Fruit fly (Drosophila melanogaster) whole organism, embryonic: ENCODE measurements around the gene CG14024.
A peak's percentile ranks its signal among the peaks of the same experiment; 100 is the strongest.

Source experiments
- Ada2b ChIP-seq: fragments of 200-800 bp; sonication (Bioruptor generic); IDR thresholded peaks from 2 replicates; pipeline ENCODE4 v1.3.6; 2022; ENCODE audit warnings: missing biosample characterization, missing genetic modification characterization
- BEAF-32 ChIP-seq: fragments of 200-800 bp; sonication (Bioruptor generic); optimal IDR thresholded peaks from 3 replicates; lab custom pipeline; 2017; ENCODE audit warnings: missing biosample characterization, missing genetic modification characterization, mild to moderate bottlenecking, moderate library complexity, missing genetic modification reagents
- BtbVII ChIP-seq: fragments of 200-800 bp; sonication (Bioruptor generic); optimal IDR thresholded peaks from 3 replicates; lab custom pipeline; 2017; ENCODE audit warnings: missing biosample characterization, mild to moderate bottlenecking, missing genetic modification characterization
- CG10321 ChIP-seq: fragments of 200-800 bp; sonication (Bioruptor generic); IDR thresholded peaks from 2 replicates; pipeline ENCODE4 v1.3.6; 2022; ENCODE audit warnings: missing biosample characterization, missing genetic modification characterization
- CG10543 ChIP-seq: fragments of 200-800 bp; sonication (Bioruptor generic); optimal IDR thresholded peaks from 3 replicates; lab custom pipeline; 2017; ENCODE audit warnings: missing biosample characterization, mild to moderate bottlenecking, missing genetic modification characterization, moderate library complexity
- CG11247 ChIP-seq: fragments of 200-800 bp; sonication (Bioruptor generic); IDR thresholded peaks from 2 replicates; pipeline ENCODE4 v1.3.6; 2022; ENCODE audit warnings: missing biosample characterization, missing genetic modification characterization
- CG13287 ChIP-seq: fragments of 200-800 bp; sonication (Bioruptor generic); IDR thresholded peaks from 2 replicates; pipeline ENCODE4 v1.3.6; 2022; ENCODE audit warnings: missing biosample characterization, missing genetic modification characterization; ENCODE audit not compliant: partially characterized antibody
- CG14710 ChIP-seq: fragments of 200-800 bp; sonication (Bioruptor generic); optimal IDR thresholded peaks from 3 replicates; lab custom pipeline; 2019; ENCODE audit warnings: missing biosample characterization, mild to moderate bottlenecking, missing genetic modification characterization, moderate library complexity
- CG1529 ChIP-seq: fragments of 200-800 bp; sonication (Bioruptor generic); optimal IDR thresholded peaks from 3 replicates; lab custom pipeline; 2018; ENCODE audit warnings: missing biosample characterization, missing genetic modification characterization
- CG15514 ChIP-seq: fragments of 200-800 bp; sonication (Bioruptor generic); optimal IDR thresholded peaks from 3 replicates; lab custom pipeline; 2017; ENCODE audit warnings: missing biosample characterization, missing genetic modification characterization, mild to moderate bottlenecking, moderate library complexity, missing genetic modification reagents
- CG17568 ChIP-seq: fragments of 200-800 bp; sonication (Bioruptor generic); optimal IDR thresholded peaks from 2 replicates; lab custom pipeline; 2018; ENCODE audit warnings: missing biosample characterization, mild to moderate bottlenecking, missing genetic modification characterization, moderate library complexity
- CG17802 ChIP-seq: fragments of 200-800 bp; sonication (Bioruptor generic); optimal IDR thresholded peaks from 2 replicates; lab custom pipeline; 2018; ENCODE audit warnings: missing biosample characterization, mild to moderate bottlenecking, missing genetic modification characterization, moderate library complexity
- CG17829 ChIP-seq: fragments of 200-800 bp; optimal IDR thresholded peaks from 2 replicates; lab custom pipeline; 2019; ENCODE audit warnings: missing biosample characterization, mild to moderate bottlenecking, missing genetic modification characterization, moderate library complexity
- CG2678 ChIP-seq: fragments of 200-800 bp; sonication (Bioruptor generic); optimal IDR thresholded peaks from 3 replicates; lab custom pipeline; 2019; ENCODE audit warnings: missing biosample characterization, mild to moderate bottlenecking, missing genetic modification characterization, moderate library complexity
- CG30020 ChIP-seq: fragments of 200-800 bp; optimal IDR thresholded peaks from 2 replicates; lab custom pipeline; 2019; ENCODE audit warnings: missing biosample characterization, mild to moderate bottlenecking, missing genetic modification characterization, moderate library complexity
- CG31365 ChIP-seq: fragments of 200-800 bp; sonication (Bioruptor generic); optimal IDR thresholded peaks from 2 replicates; lab custom pipeline; 2018; ENCODE audit warnings: missing biosample characterization, mild to moderate bottlenecking, missing genetic modification characterization
- CG31441 ChIP-seq: fragments of 200-800 bp; sonication (Bioruptor generic); IDR thresholded peaks from 2 replicates; pipeline ENCODE4 v1.3.6; 2022; ENCODE audit warnings: missing biosample characterization, missing genetic modification characterization
- CG3838 ChIP-seq: fragments of 200-800 bp; sonication (Bioruptor generic); optimal IDR thresholded peaks from 3 replicates; lab custom pipeline; 2016; ENCODE audit warnings: missing biosample characterization, missing genetic modification characterization
- CG4282 ChIP-seq: fragments of 200-800 bp; sonication (Bioruptor generic); optimal IDR thresholded peaks from 2 replicates; lab custom pipeline; 2016; ENCODE audit warnings: missing biosample characterization, missing genetic modification characterization
- CG6272 ChIP-seq: fragments of 200-800 bp; sonication (Bioruptor generic); IDR thresholded peaks from 2 replicates; pipeline ENCODE4 v1.3.6; 2022; ENCODE audit warnings: missing biosample characterization, missing genetic modification characterization
- CG7271 ChIP-seq: fragments of 200-800 bp; sonication (Bioruptor generic); optimal IDR thresholded peaks from 2 replicates; lab custom pipeline; 2018; ENCODE audit warnings: missing biosample characterization, mild to moderate bottlenecking, missing genetic modification characterization, moderate library complexity
- CG7372 ChIP-seq: fragments of 200-800 bp; sonication (Bioruptor generic); IDR thresholded peaks from 2 replicates; pipeline ENCODE4 v1.3.6; 2022; ENCODE audit warnings: missing biosample characterization, missing genetic modification characterization
- CG8089 ChIP-seq: fragments of 200-800 bp; sonication (Bioruptor generic); optimal IDR thresholded peaks from 3 replicates; lab custom pipeline; 2016; ENCODE audit warnings: missing biosample characterization, missing genetic modification characterization
- CG8944 ChIP-seq: fragments of 200-800 bp; sonication (Bioruptor generic); optimal IDR thresholded peaks from 3 replicates; lab custom pipeline; 2016; ENCODE audit warnings: missing biosample characterization, missing genetic modification characterization
- CrebB ChIP-seq: fragments of 200-800 bp; sonication (Bioruptor generic); optimal IDR thresholded peaks from 3 replicates; lab custom pipeline; 2018; ENCODE audit warnings: missing biosample characterization, mild to moderate bottlenecking, missing genetic modification characterization
- D19B ChIP-seq: fragments of 200-800 bp; sonication (Bioruptor generic); optimal IDR thresholded peaks from 2 replicates; lab custom pipeline; 2017; ENCODE audit warnings: missing biosample characterization, mild to moderate bottlenecking, missing genetic modification characterization
- Dek ChIP-seq: fragments of 200-800 bp; sonication (Bioruptor generic); optimal IDR thresholded peaks from 3 replicates; lab custom pipeline; 2019; ENCODE audit warnings: missing biosample characterization, mild to moderate bottlenecking, missing genetic modification characterization, moderate library complexity
- Fer2 ChIP-seq: fragments of 200-800 bp; sonication (Bioruptor generic); optimal IDR thresholded peaks from 2 replicates; lab custom pipeline; 2018; ENCODE audit warnings: missing biosample characterization, mild to moderate bottlenecking, missing genetic modification characterization, moderate library complexity
- Gsc ChIP-seq: fragments of 200-800 bp; sonication (Bioruptor generic); IDR thresholded peaks from 2 replicates; pipeline ENCODE4 v1.3.6; 2022; ENCODE audit warnings: missing biosample characterization, missing genetic modification characterization
- Gug ChIP-seq: fragments of 200-800 bp; sonication (Bioruptor generic); IDR thresholded peaks from 4 replicates; pipeline ENCODE4 v1.3.6; 2022; ENCODE audit warnings: missing biosample characterization, missing genetic modification characterization
- Pdp1 ChIP-seq, 2 experiments: fragments of 200-800 bp; sonication (Bioruptor generic); optimal IDR thresholded peaks; 3 replicates each; lab custom pipeline; 2016; ENCODE audit warnings: missing biosample characterization in 2 of 2, missing genetic modification characterization in 2 of 2, mild to moderate bottlenecking in 1 of 2, moderate library complexity in 1 of 2
- Side ChIP-seq: fragments of 200-800 bp; sonication (Bioruptor generic); optimal IDR thresholded peaks from 2 replicates; lab custom pipeline; 2016; ENCODE audit warnings: missing biosample characterization, missing genetic modification characterization
- Sox100B ChIP-seq: fragments of 200-800 bp; sonication (Bioruptor generic); optimal IDR thresholded peaks from 3 replicates; lab custom pipeline; 2018; ENCODE audit warnings: missing biosample characterization, mild to moderate bottlenecking, missing genetic modification characterization
- Sry-δ ChIP-seq: fragments of 200-800 bp; sonication (Bioruptor generic); optimal IDR thresholded peaks from 2 replicates; lab custom pipeline; 2016; ENCODE audit warnings: missing biosample characterization, missing genetic modification characterization
- bcd ChIP-seq: fragments of 200-800 bp; sonication (Bioruptor generic); optimal IDR thresholded peaks from 2 replicates; lab custom pipeline; 2017; ENCODE audit warnings: missing biosample characterization, mild to moderate bottlenecking, missing genetic modification characterization
- br ChIP-seq: fragments of >200 bp; optimal IDR thresholded peaks from 2 replicates; lab custom pipeline; 2017
- ems ChIP-seq: fragments of 200-800 bp; sonication (Bioruptor generic); optimal IDR thresholded peaks from 3 replicates; lab custom pipeline; 2016; ENCODE audit warnings: missing biosample characterization, missing genetic modification characterization
- ftz-f1 ChIP-seq: fragments of 200-800 bp; sonication (Bioruptor generic); optimal IDR thresholded peaks from 2 replicates; lab custom pipeline; 2016; ENCODE audit warnings: missing biosample characterization, missing genetic modification characterization
- gt ChIP-seq: fragments of 200-800 bp; sonication (Bioruptor generic); IDR thresholded peaks from 2 replicates; pipeline ENCODE4 v1.3.6; 2022; ENCODE audit warnings: missing biosample characterization, missing genetic modification characterization
- kay ChIP-seq: fragments of 200-800 bp; sonication (Bioruptor generic); optimal IDR thresholded peaks from 2 replicates; lab custom pipeline; 2016; ENCODE audit warnings: missing biosample characterization, missing genetic modification characterization
- lov ChIP-seq, 2 experiments: fragments of 200-800 bp in 1 of 2; fragments of >200 bp in 1 of 2; sonication (Bioruptor generic) in 1 of 2; IDR thresholded peaks in 1 of 2; optimal IDR thresholded peaks in 1 of 2; 2 replicates in 1 of 2; 3 replicates in 1 of 2; pipeline versions ENCODE4 v1.3.6 to Lab custom; 2017 to 2022; ENCODE audit warnings: missing biosample characterization in 1 of 2, missing genetic modification characterization in 1 of 2
- nom ChIP-seq: fragments of 200-800 bp; sonication (Bioruptor generic); optimal IDR thresholded peaks from 2 replicates; lab custom pipeline; 2017; ENCODE audit warnings: missing biosample characterization, missing genetic modification characterization, mild to moderate bottlenecking, moderate library complexity, missing genetic modification reagents
- pan ChIP-seq, 4 experiments: fragments of >200 bp in 3 of 4; fragments of 200-800 bp in 1 of 4; sonication (Bioruptor generic) in 1 of 4; optimal IDR thresholded peaks in 3 of 4; IDR thresholded peaks in 1 of 4; 2 replicates each; pipeline versions ENCODE4 v1.3.6 to Lab custom; 2017 to 2022; ENCODE audit warnings: missing biosample characterization in 2 of 4, missing genetic modification characterization in 2 of 4, mixed read lengths in 1 of 4
- sc ChIP-seq, 3 experiments: fragments of >200 bp in 2 of 3; fragments of 200-800 bp in 1 of 3; sonication (Bioruptor generic) in 1 of 3; optimal IDR thresholded peaks; 2 replicates in 2 of 3; 3 replicates in 1 of 3; lab custom pipeline; 2017; ENCODE audit warnings: mild to moderate bottlenecking in 1 of 3, missing biosample characterization in 1 of 3, missing genetic modification characterization in 1 of 3, missing genetic modification reagents in 1 of 3
- sens ChIP-seq: fragments of 200-800 bp; sonication (Bioruptor generic); peaks from one replicate; lab custom pipeline; 2016; ENCODE audit warnings: missing biosample characterization, missing genetic modification characterization
- tll ChIP-seq, 2 experiments: fragments of 200-800 bp in 1 of 2; fragments of >200 bp in 1 of 2; sonication (Bioruptor generic) in 1 of 2; optimal IDR thresholded peaks; 2 replicates each; lab custom pipeline; 2017 to 2019; ENCODE audit warnings: missing biosample characterization in 2 of 2, missing genetic modification characterization in 2 of 2, mild to moderate bottlenecking in 1 of 2, moderate library complexity in 1 of 2
- vnd ChIP-seq: fragments of 200-800 bp; sonication (Bioruptor generic); IDR thresholded peaks from 3 replicates; pipeline ENCODE4 v1.3.6; 2022; ENCODE audit warnings: missing biosample characterization, missing genetic modification characterization; ENCODE audit not compliant: partially characterized antibody

The CG14024 gene

DNA sequence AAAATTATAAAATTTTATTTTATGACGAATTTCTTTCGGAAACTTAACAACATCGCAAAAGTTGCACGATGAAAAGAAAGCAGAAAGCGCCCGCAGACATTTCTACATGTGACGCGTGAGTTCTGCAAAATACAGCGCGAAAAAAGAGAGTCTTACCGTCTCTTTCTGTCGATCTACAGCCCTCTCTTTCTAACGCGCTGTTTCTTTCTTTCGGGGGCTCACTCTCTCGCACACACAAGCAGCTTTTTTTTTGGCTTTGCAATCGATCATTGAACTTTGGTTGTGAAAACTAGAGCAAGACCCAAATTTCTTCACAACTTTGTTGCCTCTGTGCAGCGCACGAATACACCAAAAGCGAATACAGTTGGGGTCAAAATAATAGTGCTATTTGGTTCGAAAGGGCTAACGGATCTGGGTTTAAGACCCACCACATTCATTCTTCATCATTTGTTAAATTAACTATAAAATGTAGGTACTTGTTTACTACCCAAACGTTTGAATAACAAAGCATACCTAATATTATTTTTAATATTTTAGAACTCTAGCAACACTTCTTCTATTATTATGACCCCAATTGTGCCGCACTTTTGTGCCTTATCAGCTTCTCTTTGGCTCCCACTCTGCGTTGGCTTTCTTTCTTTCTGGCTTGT is 15.6 kb downstream of the CG14024 start (continued):
- TF ChIP-seq br (no peak), Sry-δ (GFP tag; lab: Kevin White, UChicago) (no peak), CG7372 (peak; percentile 53), CG31441 (GFP tag; lab: Robert Waterston, UW) (peak; percentile 90), BEAF-32 (no peak), CG15514 (peak; percentile 40), tll (GFP tag; optimal IDR thresholded peaks at IDR 0.05; lab: Kevin White, UChicago) (no peak), Gug (GFP tag; lab: Robert Waterston, UW) (peak; percentile 43; the same call in 3 of the 4 replicates), CG17568 (GFP tag; lab: Kevin White, UChicago) (peak; percentile 82), bcd (GFP tag; lab: Kevin White, UChicago) (peak; percentile 76), CrebB (tag; lab: Kevin White, UChicago) (peak; percentile 86), sc (optimal IDR thresholded peaks at IDR 0.05; lab: Kevin White, UChicago) (no peak), sc (GFP tag; optimal IDR thresholded peaks at IDR 0.05; lab: Kevin White, UChicago) (peak; percentile 91), CG8944 (GFP tag; lab: Kevin White, UChicago) (peak; percentile 61), Side (GFP tag; lab: Kevin White, UChicago) (no peak), D19B (GFP tag; lab: Kevin White, UChicago) (peak; percentile 3), CG6272 (GFP tag; lab: Robert Waterston, UW) (peak; percentile 54; the same call in 1 of the 2 replicates), ems (GFP tag; lab: Kevin White, UChicago) (peak; percentile 69), Dek (peak; percentile 82), gt (GFP tag; lab: Robert Waterston, UW) (peak; percentile 69), CG11247 (GFP tag; lab: Robert Waterston, UW) (peak; percentile 57; the same call in 1 of the 2 replicates), BtbVII (GFP tag; lab: Kevin White, UChicago) (peak; percentile 56), CG13287 (GFP tag; lab: Robert Waterston, UW) (no peak), CG17802 (tag; lab: Kevin White, UChicago) (peak; percentile 38), CG2678 (tag; lab: Kevin White, UChicago) (peak; percentile 90), CG10321 (GFP tag; lab: Robert Waterston, UW) (peak; percentile 84), Ada2b (GFP tag; lab: Robert Waterston, UW) (peak; percentile 65), pan (optimal IDR thresholded peaks at IDR 0.05; lab: Kevin White, UChicago) (no peak), pan (GFP tag; optimal IDR thresholded peaks at IDR 0.05 in 1 of 2, IDR thresholded peaks at IDR 0.05 in 1 of 2) (peak in 1 of 2 experiments; percentile 54), CG17829 (tag; lab: Kevin White, UChicago) (peak; percentile 87), sens (GFP tag; lab: Kevin White, UChicago) (peak; percentile 96), vnd (GFP tag; lab: Robert Waterston, UW) (no peak), CG10543 (peak; percentile 78), CG4282 (GFP tag; lab: Kevin White, UChicago) (no peak), nom (GFP tag; lab: Kevin White, UChicago) (no peak), Fer2 (tag; lab: Kevin White, UChicago) (no peak), CG14710 (tag; lab: Kevin White, UChicago) (peak; percentile 76), CG3838 (GFP tag; lab: Kevin White, UChicago) (no peak), Sox100B (GFP tag; lab: Kevin White, UChicago) (peak; percentile 88), CG1529 (GFP tag; lab: Kevin White, UChicago) (peak; percentile 92), CG8089 (GFP tag; lab: Kevin White, UChicago) (peak; percentile 57), lov (optimal IDR thresholded peaks at IDR 0.05; lab: Kevin White, UChicago) (no peak), lov (GFP tag; IDR thresholded peaks at IDR 0.05; lab: Robert Waterston, UW) (no peak), CG31365 (tag; lab: Kevin White, UChicago) (peak; percentile 8), Pdp1 (GFP tag; optimal IDR thresholded peaks at IDR 0.05; lab: Kevin White, UChicago) (peak in 1 of 2 experiments; percentile 70), Gsc (peak; percentile 20; the same call in 1 of the 2 replicates), ftz-f1 (GFP tag; lab: Kevin White, UChicago) (no peak), kay (GFP tag; lab: Kevin White, UChicago) (peak; percentile 73), CG7271 (tag; lab: Kevin White, UChicago) (no peak), CG30020 (peak; percentile 62)
